Fruit fly (Drosophila melanogaster): ENCODE results near the gene Vps33B.

- TF ChIP-seq CG4496 (GFP tag; IDR thresholded peaks at IDR 0.05) = no peak
- no peak for TF ChIP-seq EcR (GFP tag; optimal IDR thresholded peaks at IDR 0.05)
- TF ChIP-seq D1 (tag; optimal IDR thresholded peaks at IDR 0.05) = peak; percentile 26
- TF ChIP-seq CG15710 (tag; optimal IDR thresholded peaks at IDR 0.05) = no peak
- TF ChIP-seq Snoo (tag; optimal IDR thresholded peaks at IDR 0.05) = no peak
- no peak for TF ChIP-seq CG8159 (tag; optimal IDR thresholded peaks at IDR 0.05)
- no peak for TF ChIP-seq Pif1A (GFP tag; optimal IDR thresholded peaks at IDR 0.05)
- TF ChIP-seq CG32121 (GFP tag; IDR thresholded peaks at IDR 0.05) = no peak
- TF ChIP-seq CG17806 (tag; optimal IDR thresholded peaks at IDR 0.05) = no peak
- TF ChIP-seq fd96Ca (GFP tag; IDR thresholded peaks at IDR 0.05) = no peak
- no peak for TF ChIP-seq CG12605 (GFP tag; IDR thresholded peaks at IDR 0.05)
- TF ChIP-seq Pif1B (GFP tag; optimal IDR thresholded peaks at IDR 0.05) = no peak
- no peak for TF ChIP-seq CG8301 (tag; optimal IDR thresholded peaks at IDR 0.05)
Measured at dm6 chr3R:25512750-25513149, 39.5 kb downstream of the Vps33B start.

Measured in whole organism, pupa.